Fruit fly (Drosophila melanogaster) whole organism, prepupa: ENCODE results near the gene zen2.

Source experiments
- Blimp-1 ChIP-seq: fragments of 200-800 bp; sonication (Bioruptor generic); optimal IDR thresholded peaks from 3 replicates; lab custom pipeline; 2017; ENCODE audit warnings: missing biosample characterization, missing genetic modification characterization, mild to moderate bottlenecking, moderate library complexity, missing genetic modification reagents
- CG10631 ChIP-seq: fragments of 200-800 bp; sonication (Bioruptor generic); optimal IDR thresholded peaks from 2 replicates; lab custom pipeline; 2016; ENCODE audit warnings: missing biosample characterization, missing genetic modification characterization
- CG11294 ChIP-seq: fragments of 200-800 bp; sonication (Bioruptor generic); IDR thresholded peaks from 2 replicates; pipeline ENCODE4 v1.3.6; 2022; ENCODE audit warnings: missing biosample characterization, missing genetic modification characterization
- CG11762 ChIP-seq: fragments of 200-800 bp; sonication (Bioruptor generic); optimal IDR thresholded peaks from 3 replicates; lab custom pipeline; 2016; ENCODE audit warnings: missing biosample characterization, missing genetic modification characterization; ENCODE audit not compliant: insufficient read depth
- CG15336 ChIP-seq: fragments of 200-800 bp; sonication (Bioruptor generic); IDR thresholded peaks from 2 replicates; pipeline ENCODE4 v1.3.6; 2022; ENCODE audit warnings: missing biosample characterization, missing genetic modification characterization
- CG1621 ChIP-seq: fragments of 200-800 bp; sonication (Bioruptor generic); optimal IDR thresholded peaks from 3 replicates; lab custom pipeline; 2018; ENCODE audit warnings: missing biosample characterization, mild to moderate bottlenecking, missing genetic modification characterization
- CG34406 ChIP-seq: fragments of 200-800 bp; sonication (Bioruptor generic); optimal IDR thresholded peaks from 3 replicates; lab custom pipeline; 2016; ENCODE audit warnings: missing biosample characterization, missing genetic modification characterization
- CG4318 ChIP-seq: fragments of 200-800 bp; sonication (Bioruptor generic); optimal IDR thresholded peaks from 3 replicates; lab custom pipeline; 2017; ENCODE audit warnings: missing biosample characterization, mild to moderate bottlenecking, missing genetic modification characterization
- CG6792 ChIP-seq: fragments of 200-800 bp; sonication (Bioruptor generic); optimal IDR thresholded peaks from 3 replicates; lab custom pipeline; 2016; ENCODE audit warnings: missing biosample characterization, missing genetic modification characterization
- CG7368 ChIP-seq: fragments of 200-800 bp; sonication (Bioruptor generic); optimal IDR thresholded peaks from 3 replicates; lab custom pipeline; 2016; ENCODE audit warnings: missing biosample characterization, missing genetic modification characterization
- CG8119 ChIP-seq: fragments of 200-800 bp; sonication (Bioruptor generic); IDR thresholded peaks from 3 replicates; pipeline ENCODE4 v1.3.6; 2022; ENCODE audit warnings: missing biosample characterization, missing genetic modification characterization
- CG8319 ChIP-seq: fragments of 200-800 bp; sonication (Bioruptor generic); optimal IDR thresholded peaks from 3 replicates; lab custom pipeline; 2016; ENCODE audit warnings: missing biosample characterization, missing genetic modification characterization
- CG8632 ChIP-seq: fragments of 200-800 bp; sonication (Bioruptor generic); optimal IDR thresholded peaks from 3 replicates; lab custom pipeline; 2016; ENCODE audit warnings: missing biosample characterization, missing genetic modification characterization
- Ets21C ChIP-seq: fragments of 200-800 bp; sonication (Bioruptor generic); optimal IDR thresholded peaks from 3 replicates; lab custom pipeline; 2016; ENCODE audit warnings: missing biosample characterization, missing genetic modification characterization
- Ets96B ChIP-seq: fragments of 200-800 bp; optimal IDR thresholded peaks from 2 replicates; lab custom pipeline; 2019; ENCODE audit warnings: missing biosample characterization, mild to moderate bottlenecking, missing genetic modification characterization, moderate library complexity
- Gug ChIP-seq: fragments of 200-800 bp; sonication (Bioruptor generic); IDR thresholded peaks from 2 replicates; pipeline ENCODE4 v1.3.6; 2022; ENCODE audit warnings: missing biosample characterization, missing genetic modification characterization
- Hr39 ChIP-seq: fragments of 200-800 bp; sonication (Bioruptor generic); optimal IDR thresholded peaks from 2 replicates; lab custom pipeline; 2016; ENCODE audit warnings: missing biosample characterization, missing genetic modification characterization
- Hr4 ChIP-seq: fragments of 200-800 bp; sonication (Bioruptor generic); optimal IDR thresholded peaks from 3 replicates; lab custom pipeline; 2016; ENCODE audit warnings: missing biosample characterization, missing genetic modification characterization
- Lpt ChIP-seq: fragments of 200-800 bp; sonication (Bioruptor generic); optimal IDR thresholded peaks from 3 replicates; lab custom pipeline; 2016; ENCODE audit warnings: missing biosample characterization, missing genetic modification characterization
- Met ChIP-seq: fragments of 200-800 bp; sonication (Bioruptor generic); optimal IDR thresholded peaks from 3 replicates; lab custom pipeline; 2016; ENCODE audit warnings: missing biosample characterization, missing genetic modification characterization
- OdsH ChIP-seq: fragments of 200-800 bp; sonication (Bioruptor generic); optimal IDR thresholded peaks from 3 replicates; lab custom pipeline; 2016; ENCODE audit warnings: missing biosample characterization, missing genetic modification characterization
- Smox ChIP-seq: fragments of 200-800 bp; sonication (Bioruptor generic); optimal IDR thresholded peaks from 3 replicates; lab custom pipeline; 2016; ENCODE audit warnings: missing biosample characterization, missing genetic modification characterization
- Sox14 ChIP-seq: fragments of 200-800 bp; sonication (Bioruptor generic); optimal IDR thresholded peaks from 3 replicates; lab custom pipeline; 2016; ENCODE audit warnings: missing biosample characterization, missing genetic modification characterization
- Sox15 ChIP-seq: fragments of 200-800 bp; sonication (Bioruptor generic); optimal IDR thresholded peaks from 3 replicates; lab custom pipeline; 2016; ENCODE audit warnings: missing biosample characterization, missing genetic modification characterization
- achi ChIP-seq: fragments of 200-800 bp; sonication (Bioruptor generic); optimal IDR thresholded peaks from 3 replicates; lab custom pipeline; 2016; ENCODE audit warnings: missing biosample characterization, missing genetic modification characterization
- acj6 ChIP-seq: fragments of 200-800 bp; sonication (Bioruptor generic); optimal IDR thresholded peaks from 3 replicates; lab custom pipeline; 2016; ENCODE audit warnings: missing biosample characterization, missing genetic modification characterization
- cyc ChIP-seq: fragments of 200-800 bp; sonication (Bioruptor generic); optimal IDR thresholded peaks from 3 replicates; lab custom pipeline; 2016; ENCODE audit warnings: missing biosample characterization, missing genetic modification characterization
- dac ChIP-seq: fragments of 200-800 bp; sonication (Bioruptor generic); optimal IDR thresholded peaks from 2 replicates; lab custom pipeline; 2017; ENCODE audit warnings: missing biosample characterization, mild to moderate bottlenecking, missing genetic modification characterization
- dsx ChIP-seq: fragments of 200-800 bp; optimal IDR thresholded peaks from 3 replicates; lab custom pipeline; 2019; ENCODE audit warnings: missing biosample characterization, mild to moderate bottlenecking, missing genetic modification characterization, moderate library complexity; ENCODE audit not compliant: poor library complexity, severe bottlenecking
- esn ChIP-seq: fragments of 200-800 bp; sonication (Bioruptor generic); optimal IDR thresholded peaks from 2 replicates; lab custom pipeline; 2016; ENCODE audit warnings: missing biosample characterization, mild to moderate bottlenecking, missing genetic modification characterization, moderate library complexity
- fd59A ChIP-seq: fragments of 200-800 bp; sonication (Bioruptor generic); optimal IDR thresholded peaks from 2 replicates; lab custom pipeline; 2017; ENCODE audit warnings: missing biosample characterization, mild to moderate bottlenecking, missing genetic modification characterization, missing genetic modification reagents
- net ChIP-seq: fragments of 200-800 bp; sonication (Bioruptor generic); optimal IDR thresholded peaks from 3 replicates; lab custom pipeline; 2016; ENCODE audit warnings: missing biosample characterization, missing genetic modification characterization
- spab ChIP-seq: fragments of 200-800 bp; sonication (Bioruptor generic); optimal IDR thresholded peaks from 2 replicates; lab custom pipeline; 2017; ENCODE audit warnings: missing biosample characterization, mild to moderate bottlenecking, missing genetic modification characterization, missing genetic modification reagents
- ss ChIP-seq, 2 experiments: fragments of 200-800 bp; sonication (Bioruptor generic); optimal IDR thresholded peaks; 2 replicates in 1 of 2; 3 replicates in 1 of 2; lab custom pipeline; 2017 to 2018; ENCODE audit warnings: mild to moderate bottlenecking in 2 of 2, missing biosample characterization in 2 of 2, missing genetic modification characterization in 2 of 2, moderate library complexity in 1 of 2
- svp ChIP-seq: fragments of 200-800 bp; sonication (Bioruptor generic); peaks from one replicate; lab custom pipeline; 2016; ENCODE audit warnings: missing biosample characterization, missing genetic modification characterization
- topi ChIP-seq: fragments of 200-800 bp; sonication (Bioruptor generic); optimal IDR thresholded peaks from 3 replicates; lab custom pipeline; 2016; ENCODE audit warnings: missing biosample characterization, missing genetic modification characterization
- vri ChIP-seq: fragments of 200-800 bp; sonication (Bioruptor generic); optimal IDR thresholded peaks from 3 replicates; lab custom pipeline; 2016; ENCODE audit warnings: missing biosample characterization, mild to moderate bottlenecking, missing genetic modification characterization

The zen2 gene

DNA sequence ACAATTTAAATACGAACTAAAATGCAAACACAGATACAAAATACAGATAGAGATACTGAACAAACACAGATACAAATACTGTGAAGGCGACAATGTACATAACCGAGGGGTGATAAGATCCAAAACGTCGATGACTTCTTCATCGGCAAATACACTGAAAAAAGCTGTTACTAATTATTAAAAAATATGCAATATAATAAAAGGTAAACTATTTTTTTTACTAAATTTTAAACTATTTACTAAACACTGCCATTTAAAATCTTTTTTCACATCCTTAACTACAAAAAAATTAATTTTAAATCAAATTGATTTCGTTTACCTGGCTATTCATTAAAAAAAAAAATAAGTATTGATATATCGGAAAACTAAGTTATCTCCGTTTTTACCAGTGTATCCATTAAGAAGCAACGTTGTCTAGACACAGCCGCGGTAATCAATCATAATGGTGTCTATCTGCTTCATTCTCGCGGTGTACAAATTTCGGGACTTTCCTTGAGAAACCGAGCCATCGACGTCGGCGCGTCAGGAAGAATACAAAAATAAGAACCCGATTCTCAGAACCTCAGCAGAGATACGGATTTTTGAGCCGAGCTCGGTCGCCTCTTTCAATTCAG lies 19.0 kb upstream of the zen2 start (continued):
- TF ChIP-seq CG6792 (GFP tag; lab: Kevin White, UChicago): peak; percentile 80
- peak; percentile 65 for TF ChIP-seq Sox14 (GFP tag; lab: Kevin White, UChicago)
- TF ChIP-seq Gug (GFP tag; lab: Robert Waterston, UW): peak; percentile 51; the same call in 1 of the 2 replicates
- peak; percentile 41 to 66 for TF ChIP-seq ss (GFP tag; optimal IDR thresholded peaks at IDR 0.05; lab: Kevin White, UChicago)
- peak; percentile 77 for TF ChIP-seq cyc (GFP tag; lab: Kevin White, UChicago)
- TF ChIP-seq fd59A (GFP tag; lab: Kevin White, UChicago): peak; percentile 44
- TF ChIP-seq CG8119 (GFP tag; lab: Robert Waterston, UW): peak; percentile 72
- TF ChIP-seq Blimp-1 (GFP tag; lab: Kevin White, UChicago): peak; percentile 72
- TF ChIP-seq Hr4 (GFP tag; lab: Kevin White, UChicago): peak; percentile 50
- TF ChIP-seq svp: peak; percentile 93
- peak; percentile 80 for TF ChIP-seq achi (GFP tag; lab: Kevin White, UChicago)
- peak; percentile 90 for TF ChIP-seq esn (GFP tag; lab: Kevin White, UChicago)
- peak; percentile 55 for TF ChIP-seq CG7368 (GFP tag; lab: Kevin White, UChicago)
- TF ChIP-seq topi (GFP tag; lab: Kevin White, UChicago): peak; percentile 84
- peak; percentile 82 for TF ChIP-seq Ets96B (tag; lab: Kevin White, UChicago)
- peak; percentile 82 for TF ChIP-seq CG10631 (GFP tag; lab: Kevin White, UChicago)
- TF ChIP-seq CG11762: peak; percentile 47
- peak; percentile 80 for TF ChIP-seq Smox (GFP tag; lab: Kevin White, UChicago)
- TF ChIP-seq Lpt (GFP tag; lab: Kevin White, UChicago): no peak
- TF ChIP-seq Hr39: peak; percentile 76
- TF ChIP-seq OdsH: peak; percentile 77
- TF ChIP-seq net (GFP tag; lab: Kevin White, UChicago): peak; percentile 66
- TF ChIP-seq CG8319 (GFP tag; lab: Kevin White, UChicago): peak; percentile 53
- TF ChIP-seq acj6 (GFP tag; lab: Kevin White, UChicago): peak; percentile 80
- peak; percentile 13; the same call in 1 of the 2 replicates for TF ChIP-seq CG11294 (GFP tag; lab: Robert Waterston, UW)
- TF ChIP-seq CG34406 (GFP tag; lab: Kevin White, UChicago): peak; percentile 81
- TF ChIP-seq CG4318 (GFP tag; lab: Kevin White, UChicago): peak; percentile 64
- TF ChIP-seq CG15336 (GFP tag; lab: Robert Waterston, UW): peak; percentile 77
- TF ChIP-seq Met (GFP tag; lab: Kevin White, UChicago): peak; percentile 84
- TF ChIP-seq vri (GFP tag; lab: Kevin White, UChicago): peak; percentile 57
- peak; percentile 58 for TF ChIP-seq Sox15 (GFP tag; lab: Kevin White, UChicago)
- TF ChIP-seq dsx (GFP tag; lab: Kevin White, UChicago): peak; percentile 74
- TF ChIP-seq dac (GFP tag; lab: Kevin White, UChicago): no peak
- peak; percentile 79 for TF ChIP-seq CG8632 (GFP tag; lab: Kevin White, UChicago)
- peak; percentile 56 for TF ChIP-seq Ets21C (GFP tag; lab: Kevin White, UChicago)
- TF ChIP-seq CG1621: no peak
- peak; percentile 67 for TF ChIP-seq spab (GFP tag; lab: Kevin White, UChicago)

DNA sequence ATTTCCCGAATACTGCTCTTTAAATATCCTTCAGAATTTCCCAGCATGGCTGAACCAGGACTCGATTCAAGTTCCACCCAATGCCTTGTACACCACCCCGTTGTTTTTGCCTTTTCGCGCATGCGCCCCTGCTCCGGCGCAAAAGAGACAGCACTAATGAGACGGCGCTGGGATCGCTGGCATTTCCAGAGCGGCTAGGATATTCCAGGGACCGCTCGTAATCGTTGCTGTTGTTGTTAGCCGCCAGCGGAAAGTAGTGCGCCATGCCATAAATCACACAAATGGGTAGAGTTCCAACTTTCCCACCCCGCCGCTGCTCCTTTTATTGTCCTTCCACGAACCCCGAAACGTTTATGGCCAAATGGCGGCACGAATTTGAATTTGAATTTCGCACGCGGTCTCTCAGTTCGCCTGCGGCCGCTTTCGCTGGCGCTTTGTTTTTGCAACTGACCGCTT lies 18.3 kb upstream of the zen2 start, which contains the start of gene Ama:
TSS of gene Ama (plus strand) at position 406 of the 456 bp plus-strand sequence.
- TF ChIP-seq fd59A (GFP tag; lab: Kevin White, UChicago): no peak
